Fruit fly (Drosophila melanogaster) Kc167 (cell line): ENCODE data around the gene DNAlig4.

Source experiments
- Myc ChIP-seq: fragments of >200 bp; optimal IDR thresholded peaks from 2 replicates; lab custom pipeline; 2017; ENCODE audit warnings: missing external identifiers
- Sin3A ChIP-seq: fragments of >200 bp; optimal IDR thresholded peaks from 2 replicates; lab custom pipeline; 2018; ENCODE audit warnings: missing external identifiers
- h ChIP-seq: fragments of >200 bp; optimal IDR thresholded peaks from 3 replicates; lab custom pipeline; 2018; ENCODE audit warnings: missing external identifiers
- insv ChIP-seq: fragments of >200 bp; optimal IDR thresholded peaks from 3 replicates; lab custom pipeline; 2018; ENCODE audit warnings: missing external identifiers
- psq ChIP-seq: fragments of >200 bp; optimal IDR thresholded peaks from 2 replicates; lab custom pipeline; 2017; ENCODE audit warnings: missing external identifiers
- ttk ChIP-seq: sonication (Bioruptor generic); optimal IDR thresholded peaks from 2 replicates; lab custom pipeline; 2017; ENCODE audit warnings: missing external identifiers

DNAlig4 gene

dm6 chrX:13651170-13651569 lies 16.4 kb downstream of the DNAlig4 start:
- TF ChIP-seq insv (lab: Kevin White, UChicago) (no peak), ttk (lab: Kevin White, UChicago) (no peak), psq (lab: Kevin White, UChicago) (no peak), Sin3A (no peak), Myc (lab: Kevin White, UChicago) (no peak), h (lab: Kevin White, UChicago) (no peak)

- TF ChIP-seq h (lab: Kevin White, UChicago) (no peak), psq (lab: Kevin White, UChicago) (no peak), Sin3A (no peak), Myc (lab: Kevin White, UChicago) (no peak), ttk (lab: Kevin White, UChicago) (no peak), insv (lab: Kevin White, UChicago) (no peak)
These were observed 17.8 kb downstream of the DNAlig4 start for dm6 chrX:13649801-13650200.

- no peak for TF ChIP-seq ttk (lab: Kevin White, UChicago)
- no peak for TF ChIP-seq insv (lab: Kevin White, UChicago)
- no peak for TF ChIP-seq psq (lab: Kevin White, UChicago)
- TF ChIP-seq h (lab: Kevin White, UChicago): no peak
- TF ChIP-seq Sin3A: no peak
- no peak for TF ChIP-seq Myc (lab: Kevin White, UChicago)
These were observed 18.8 kb downstream of the DNAlig4 start for dm6 chrX:13648819-13649218.

dm6 chrX:13646175-13646574 lies 21.4 kb downstream of the DNAlig4 start:
- TF ChIP-seq Sin3A: no peak
- TF ChIP-seq ttk (lab: Kevin White, UChicago): no peak
- no peak for TF ChIP-seq Myc (lab: Kevin White, UChicago)
- no peak for TF ChIP-seq h (lab: Kevin White, UChicago)
- no peak for TF ChIP-seq insv (lab: Kevin White, UChicago)
- no peak for TF ChIP-seq psq (lab: Kevin White, UChicago)

dm6 chrX:13644696-13645393 lies 22.8 kb downstream of the DNAlig4 start:
- TF ChIP-seq ttk (lab: Kevin White, UChicago) (no peak), psq (lab: Kevin White, UChicago) (no peak)

dm6 chrX:13643961-13644360 lies 23.6 kb downstream of the DNAlig4 start:
- TF ChIP-seq insv (lab: Kevin White, UChicago) (no peak), h (lab: Kevin White, UChicago) (no peak), Sin3A (no peak), ttk (lab: Kevin White, UChicago) (no peak), Myc (lab: Kevin White, UChicago) (no peak), psq (lab: Kevin White, UChicago) (no peak)

dm6 chrX:13641891-13642617 lies 25.6 kb downstream of the DNAlig4 start:
- TF ChIP-seq psq (lab: Kevin White, UChicago) (no peak), ttk (lab: Kevin White, UChicago) (no peak), insv (lab: Kevin White, UChicago) (no peak), Sin3A (no peak), Myc (lab: Kevin White, UChicago) (no peak), h (lab: Kevin White, UChicago) (no peak)

dm6 chrX:13641115-13641890 lies 26.3 kb downstream of the DNAlig4 start:
- no peak for TF ChIP-seq psq (lab: Kevin White, UChicago)
- no peak for TF ChIP-seq h (lab: Kevin White, UChicago)
- no peak for TF ChIP-seq insv (lab: Kevin White, UChicago)
- no peak for TF ChIP-seq Sin3A
- TF ChIP-seq Myc (lab: Kevin White, UChicago): no peak
- no peak for TF ChIP-seq ttk (lab: Kevin White, UChicago)

- TF ChIP-seq psq (lab: Kevin White, UChicago): no peak
- no peak for TF ChIP-seq ttk (lab: Kevin White, UChicago)
- TF ChIP-seq Myc (lab: Kevin White, UChicago): no peak
- TF ChIP-seq insv (lab: Kevin White, UChicago): no peak
- no peak for TF ChIP-seq Sin3A
- no peak for TF ChIP-seq h (lab: Kevin White, UChicago)
These were observed 27.0 kb downstream of the DNAlig4 start for dm6 chrX:13640692-13641011.

dm6 chrX:13639998-13640691 lies 27.5 kb downstream of the DNAlig4 start:
- TF ChIP-seq psq (lab: Kevin White, UChicago) (no peak), insv (lab: Kevin White, UChicago) (no peak), Myc (lab: Kevin White, UChicago) (no peak), ttk (lab: Kevin White, UChicago) (no peak), h (lab: Kevin White, UChicago) (no peak), Sin3A (no peak)

- TF ChIP-seq psq (lab: Kevin White, UChicago): no peak
- TF ChIP-seq Sin3A: no peak
- no peak for TF ChIP-seq insv (lab: Kevin White, UChicago)
- TF ChIP-seq ttk (lab: Kevin White, UChicago): no peak
- TF ChIP-seq h (lab: Kevin White, UChicago): no peak
- TF ChIP-seq Myc (lab: Kevin White, UChicago): no peak
These were observed 30.0 kb downstream of the DNAlig4 start for dm6 chrX:13637588-13637987.
